Fruit fly (Drosophila melanogaster): ENCODE results near the gene Mur18B.

dm6 chrX:19183121-19183520, 29.9 kb upstream of the Mur18B start, which contains the start of gene CG33253:
- TF ChIP-seq Vsx1 (GFP tag; optimal IDR thresholded peaks at IDR 0.05) (no peak), al (GFP tag; IDR thresholded peaks at IDR 0.05) (no peak), Awh (GFP tag; IDR thresholded peaks at IDR 0.05) (no peak), CG10267 (tag; optimal IDR thresholded peaks at IDR 0.05) (peak; percentile 1), gcm (GFP tag; optimal IDR thresholded peaks at IDR 0.05) (no peak), B-H1 (GFP tag; IDR thresholded peaks at IDR 0.05) (no peak), CG7556 (GFP tag; optimal IDR thresholded peaks at IDR 0.05) (peak; percentile 17), CG6175 (GFP tag; IDR thresholded peaks at IDR 0.05) (no peak), CG17361 (GFP tag; IDR thresholded peaks at IDR 0.05) (peak; percentile 45; the same call in 1 of the 3 replicates), dmrt11E (tag; optimal IDR thresholded peaks at IDR 0.05) (no peak), CG14014 (GFP tag; IDR thresholded peaks at IDR 0.05) (no peak), CG15011 (GFP tag; optimal IDR thresholded peaks at IDR 0.05) (no peak)
